Fruit fly (Drosophila melanogaster): ENCODE data around the gene Atx-1.

- TF ChIP-seq CG7045 (GFP tag; optimal IDR thresholded peaks at IDR 0.05) (peak; percentile 8), bab1 (GFP tag; optimal IDR thresholded peaks at IDR 0.05) (peak; percentile 19), Crg-1 (GFP tag; optimal IDR thresholded peaks at IDR 0.05) (no peak), Hr96 (GFP tag; optimal IDR thresholded peaks at IDR 0.05) (no peak), cnc (optimal IDR thresholded peaks at IDR 0.05) (no peak), Mnt (GFP tag; optimal IDR thresholded peaks at IDR 0.05) (no peak), CG1620 (GFP tag; optimal IDR thresholded peaks at IDR 0.05) (no peak), CG7101 (tag; optimal IDR thresholded peaks at IDR 0.05) (peak; percentile 35), CG14711 (tag; optimal IDR thresholded peaks at IDR 0.05) (peak; percentile 35)
Observed at dm6 chrX:6854563-6854962, 31.6 kb downstream of the Atx-1 start.

Data from whole organism, adult.